Worm (Caenorhabditis elegans) whole organism, early embryonic: Measurements from ENCODE around the gene ZK742.6.

Experiments
- B0310.2 ChIP-seq: sonication (generic microtip); optimal IDR thresholded peaks from 2 replicates; lab custom pipeline; 2016; ENCODE audit warnings: mild to moderate bottlenecking, missing genetic modification characterization, missing compliant biosample characterization
- F13C5.2 ChIP-seq: sonication (generic microtip); optimal IDR thresholded peaks from 2 replicates; lab custom pipeline; 2017; ENCODE audit warnings: mild to moderate bottlenecking, missing genetic modification characterization, inconsistent platforms, missing compliant biosample characterization
- aly-1 ChIP-seq: sonication (generic microtip); optimal IDR thresholded peaks from 2 replicates; lab custom pipeline; 2016; ENCODE audit warnings: missing genetic modification characterization, missing compliant biosample characterization
- ama-1 ChIP-seq: fragments of 150-350 bp; optimal IDR thresholded peaks from 2 replicates; lab custom pipeline; 2014
- ceh-13 ChIP-seq: fragments of 200-800 bp; sonication (Bioruptor generic); optimal IDR thresholded peaks from 2 replicates; lab custom pipeline; 2018; ENCODE audit warnings: mild to moderate bottlenecking, missing genetic modification characterization, missing compliant biosample characterization
- ceh-36 ChIP-seq: sonication (generic microtip); optimal IDR thresholded peaks from 2 replicates; lab custom pipeline; 2016; ENCODE audit warnings: missing genetic modification characterization, inconsistent platforms, missing compliant biosample characterization
- ets-7 ChIP-seq: sonication (generic microtip); optimal IDR thresholded peaks from 2 replicates; lab custom pipeline; 2016; ENCODE audit warnings: missing genotype, missing genetic modification characterization, missing compliant biosample characterization
- flt-1 ChIP-seq: fragments of 200-800 bp; sonication (Bioruptor generic); IDR thresholded peaks from 2 replicates; pipeline ENCODE4 v1.3.6; 2022; ENCODE audit warnings: missing genetic modification characterization, missing compliant biosample characterization
- hmbx-1 ChIP-seq: sonication (generic microtip); optimal IDR thresholded peaks from 2 replicates; lab custom pipeline; 2016; ENCODE audit warnings: mild to moderate bottlenecking, missing genetic modification characterization, missing compliant biosample characterization
- hmg-4 ChIP-seq: fragments of 200-800 bp; sonication (Bioruptor generic); optimal IDR thresholded peaks from 2 replicates; lab custom pipeline; 2018; ENCODE audit warnings: mild to moderate bottlenecking, missing genetic modification characterization, missing compliant biosample characterization
- hnd-1 ChIP-seq: sonication (generic microtip); optimal IDR thresholded peaks from 2 replicates; lab custom pipeline; 2016; ENCODE audit warnings: missing genetic modification characterization, missing compliant biosample characterization
- pes-1 ChIP-seq: fragments of 200-800 bp; sonication (Bioruptor generic); IDR thresholded peaks from 2 replicates; pipeline ENCODE4 v1.3.6; 2022; ENCODE audit warnings: missing genetic modification reagents, missing genetic modification characterization, missing compliant biosample characterization
- scrt-1 ChIP-seq: fragments of 200-800 bp; sonication (Bioruptor generic); IDR thresholded peaks from 2 replicates; pipeline ENCODE4 v1.3.6; 2022; ENCODE audit warnings: missing genetic modification characterization, missing compliant biosample characterization
- sea-1 ChIP-seq: fragments of 200-800 bp; sonication (Bioruptor generic); conservative IDR thresholded peaks from 2 replicates; pipeline ENCODE4 v1.3.6; 2022; ENCODE audit warnings: missing genetic modification characterization, missing compliant biosample characterization
- tbx-11 ChIP-seq: fragments of 200-800 bp; sonication (Bioruptor generic); IDR thresholded peaks from 2 replicates; pipeline ENCODE4 v1.3.6; 2022; ENCODE audit warnings: missing genetic modification characterization, missing compliant biosample characterization
- tbx-37 ChIP-seq: fragments of 200-800 bp; sonication (Bioruptor generic); conservative IDR thresholded peaks from 2 replicates; pipeline ENCODE4 v1.3.6; 2022; ENCODE audit warnings: missing genetic modification reagents, missing genetic modification characterization, missing compliant biosample characterization
- tra-4 ChIP-seq: sonication (generic microtip); optimal IDR thresholded peaks from 2 replicates; lab custom pipeline; 2017; ENCODE audit warnings: missing genetic modification characterization, missing compliant biosample characterization

ZK742.6 gene

ce11 chrV:7814601-7815000, at the start of gene ZK742.6:
Gene ZK742.6, minus strand, starts transcription at chrV:7814942.
- TF ChIP-seq ets-7 (tag; lab: Kevin White, UChicago) = no peak
- TF ChIP-seq hmg-4 (GFP tag; lab: Kevin White, UChicago) = no peak
- TF ChIP-seq ceh-13 (GFP tag; lab: Kevin White, UChicago) = no peak
- TF ChIP-seq hnd-1 = no peak
- no peak for TF ChIP-seq B0310.2 (tag; lab: Kevin White, UChicago)
- no peak for TF ChIP-seq F13C5.2 (tag; lab: Kevin White, UChicago)
- no peak for TF ChIP-seq tbx-37
- no peak for TF ChIP-seq ceh-36 (tag; lab: Kevin White, UChicago)
- TF ChIP-seq flt-1 = no peak
- TF ChIP-seq pes-1 (GFP tag; lab: Robert Waterston, UW) = no peak
- TF ChIP-seq aly-1 (tag; lab: Kevin White, UChicago) = no peak
- TF ChIP-seq hmbx-1 (tag; lab: Kevin White, UChicago) = no peak
- no peak for TF ChIP-seq tra-4 (tag; lab: Kevin White, UChicago)
- no peak for TF ChIP-seq ama-1
- no peak for TF ChIP-seq sea-1
- TF ChIP-seq scrt-1 (GFP tag; lab: Robert Waterston, UW) = no peak
- no peak for TF ChIP-seq tbx-11 (GFP tag; lab: Robert Waterston, UW)

DNA sequence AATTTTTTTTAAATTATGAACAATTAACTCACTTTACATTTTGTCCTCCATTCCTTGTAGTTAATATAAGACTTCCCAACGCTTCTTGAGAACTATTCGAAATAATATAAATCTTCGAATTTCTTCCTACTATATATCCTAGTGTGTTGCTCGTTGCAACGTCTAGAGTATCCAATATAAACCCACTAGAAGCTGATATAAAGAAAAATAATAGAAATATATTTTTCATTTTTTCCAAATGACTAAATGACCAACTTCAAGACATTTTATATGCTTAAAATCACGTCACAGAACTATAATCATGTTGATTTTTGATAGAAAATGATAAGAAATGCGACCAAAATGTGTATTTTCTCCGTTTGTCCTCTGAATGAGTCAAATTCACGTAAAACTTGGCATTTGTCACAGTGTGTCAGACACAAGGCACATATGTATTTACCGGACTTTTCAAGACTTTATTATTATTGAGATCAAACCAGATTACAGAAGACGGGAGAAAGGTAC, 48.3 kb upstream of the ZK742.6 start, which contains the start of gene C37C3.10:
Gene C37C3.10, minus strand, starts transcription at position 51 of the 504 bp plus-strand sequence.
- TF ChIP-seq scrt-1 (GFP tag; lab: Robert Waterston, UW) (no peak), ceh-36 (tag; lab: Kevin White, UChicago) (no peak), hmg-4 (GFP tag; lab: Kevin White, UChicago) (no peak), ets-7 (tag; lab: Kevin White, UChicago) (no peak)

DNA sequence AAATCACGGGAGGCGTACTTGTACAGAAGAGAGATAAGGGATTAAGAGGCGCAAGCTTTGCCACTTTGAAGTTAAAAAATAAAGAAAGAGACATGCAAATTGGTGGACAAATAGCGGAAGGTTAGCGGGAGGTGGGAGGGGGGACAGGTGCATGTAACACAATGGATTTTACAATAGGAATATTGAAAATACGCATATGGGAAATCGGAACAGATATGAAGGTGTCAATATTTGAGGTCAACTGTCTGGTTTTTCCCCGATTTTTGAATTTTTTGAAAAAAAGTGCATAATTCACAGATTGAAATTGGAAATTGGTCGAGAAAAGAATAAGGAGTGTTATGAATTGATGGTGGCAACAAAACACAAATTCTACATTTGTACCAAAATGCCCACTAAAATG, 47.0 kb upstream of the ZK742.6 start, which contains the start of gene C37C3.17:
Gene C37C3.17, minus strand, starts transcription at position 101 of the 400 bp plus-strand sequence.
- no peak for TF ChIP-seq pes-1 (GFP tag; lab: Robert Waterston, UW)
- TF ChIP-seq hnd-1 = no peak
- no peak for TF ChIP-seq tbx-37
- no peak for TF ChIP-seq ceh-13 (GFP tag; lab: Kevin White, UChicago)
- TF ChIP-seq ets-7 (tag; lab: Kevin White, UChicago) = no peak
- no peak for TF ChIP-seq hmbx-1 (tag; lab: Kevin White, UChicago)
- no peak for TF ChIP-seq hmg-4 (GFP tag; lab: Kevin White, UChicago)
- TF ChIP-seq flt-1 = no peak
- TF ChIP-seq B0310.2 (tag; lab: Kevin White, UChicago) = no peak
- no peak for TF ChIP-seq tbx-11 (GFP tag; lab: Robert Waterston, UW)
- no peak for TF ChIP-seq tra-4 (tag; lab: Kevin White, UChicago)
- TF ChIP-seq ceh-36 (tag; lab: Kevin White, UChicago) = no peak

DNA sequence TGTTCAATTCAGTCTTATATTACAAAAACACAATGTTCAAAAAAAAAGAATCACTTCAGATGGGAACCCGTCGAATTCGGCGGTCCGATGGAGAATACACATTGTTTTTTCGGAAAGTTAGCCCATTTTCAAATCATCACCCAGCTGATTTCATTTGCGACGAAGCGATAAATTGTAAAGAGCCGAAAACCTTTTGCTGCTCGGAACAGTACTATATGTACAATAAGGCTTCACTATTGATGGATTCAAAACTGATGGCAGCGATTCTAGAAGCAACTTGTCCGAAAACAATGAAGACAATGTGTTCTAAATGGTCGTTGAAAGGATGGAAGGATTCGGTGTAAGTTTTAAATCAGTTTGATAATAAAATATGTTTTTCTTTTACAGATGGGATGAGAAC, 43.2 kb upstream of the ZK742.6 start, which contains the start of gene C37C3.1:
Gene C37C3.1, plus strand, starts transcription at position 33 of the 400 bp plus-strand sequence.
- TF ChIP-seq hmbx-1 (tag; lab: Kevin White, UChicago) = no peak
- TF ChIP-seq ceh-36 (tag; lab: Kevin White, UChicago) = no peak
- no peak for TF ChIP-seq aly-1 (tag; lab: Kevin White, UChicago)
- no peak for TF ChIP-seq tbx-11 (GFP tag; lab: Robert Waterston, UW)
- TF ChIP-seq tbx-37 = no peak
- no peak for TF ChIP-seq ama-1
- no peak for TF ChIP-seq ceh-13 (GFP tag; lab: Kevin White, UChicago)
- no peak for TF ChIP-seq B0310.2 (tag; lab: Kevin White, UChicago)
- TF ChIP-seq sea-1 = no peak
- TF ChIP-seq pes-1 (GFP tag; lab: Robert Waterston, UW) = no peak

ce11 chrV:7856641-7857040, 41.9 kb upstream of the ZK742.6 start:
- TF ChIP-seq B0310.2 (tag; lab: Kevin White, UChicago) = no peak
- TF ChIP-seq ceh-36 (tag; lab: Kevin White, UChicago) = no peak

- TF ChIP-seq pes-1 (GFP tag; lab: Robert Waterston, UW) = no peak
Measured at ce11 chrV:7855382-7855994, 40.7 kb upstream of the ZK742.6 start, which contains the start of gene C37C3.2. Gene C37C3.2, plus strand, starts transcription at chrV:7855944.

DNA sequence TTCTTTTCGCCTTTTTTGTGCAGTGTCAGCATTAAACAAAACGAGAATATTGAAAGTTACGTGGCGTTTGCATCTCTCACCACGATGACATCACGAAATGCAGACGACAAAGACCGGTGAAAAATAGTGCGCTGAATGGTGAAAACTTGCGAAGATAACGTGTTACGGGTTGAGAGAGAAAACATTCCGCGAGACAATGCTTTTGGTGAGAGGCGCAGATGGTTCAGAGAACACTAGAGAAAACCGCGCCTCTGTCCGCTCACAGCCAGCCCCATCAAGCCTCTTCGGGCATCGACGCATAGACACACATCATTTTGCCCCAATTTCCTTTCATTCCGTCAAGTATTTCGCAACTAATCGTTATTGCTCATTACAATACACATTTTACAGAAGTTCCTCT, 39.9 kb upstream of the ZK742.6 start, which contains the start of the genes C37C3.9 and C37C3.18:
Gene C37C3.9, minus strand, starts transcription at position 98 of the 400 bp plus-strand sequence.
Gene C37C3.18, plus strand, starts transcription at position 391 of the 400 bp plus-strand sequence.
- TF ChIP-seq flt-1 (no peak), ceh-13 (GFP tag; lab: Kevin White, UChicago) (no peak), F13C5.2 (tag; lab: Kevin White, UChicago) (peak; percentile 75), tbx-37 (no peak), sea-1 (no peak), ceh-36 (tag; lab: Kevin White, UChicago) (no peak), pes-1 (GFP tag; lab: Robert Waterston, UW) (no peak), B0310.2 (tag; lab: Kevin White, UChicago) (no peak), tra-4 (tag; lab: Kevin White, UChicago) (no peak), aly-1 (tag; lab: Kevin White, UChicago) (no peak), hnd-1 (no peak), hmg-4 (GFP tag; lab: Kevin White, UChicago) (peak; percentile 25), tbx-11 (GFP tag; lab: Robert Waterston, UW) (no peak), ama-1 (no peak), scrt-1 (GFP tag; lab: Robert Waterston, UW) (no peak)

ce11 chrV:7853900-7854299, 39.2 kb upstream of the ZK742.6 start:
- TF ChIP-seq scrt-1 (GFP tag; lab: Robert Waterston, UW) (no peak), tbx-11 (GFP tag; lab: Robert Waterston, UW) (no peak), ama-1 (no peak), tra-4 (tag; lab: Kevin White, UChicago) (no peak), ets-7 (tag; lab: Kevin White, UChicago) (no peak), F13C5.2 (tag; lab: Kevin White, UChicago) (no peak), B0310.2 (tag; lab: Kevin White, UChicago) (no peak), hnd-1 (no peak), flt-1 (no peak), hmg-4 (GFP tag; lab: Kevin White, UChicago) (no peak), tbx-37 (no peak), ceh-13 (GFP tag; lab: Kevin White, UChicago) (no peak), pes-1 (GFP tag; lab: Robert Waterston, UW) (no peak)
